Fruit fly (Drosophila melanogaster) whole organism, embryonic: Measurements from ENCODE around the gene Pop4.

Experiments used
- CG10147 ChIP-seq: fragments of 200-800 bp; sonication (Bioruptor generic); optimal IDR thresholded peaks from 2 replicates; lab custom pipeline; 2019; ENCODE audit warnings: missing biosample characterization, mild to moderate bottlenecking, missing genetic modification characterization, moderate library complexity
- CG11247 ChIP-seq: fragments of 200-800 bp; sonication (Bioruptor generic); IDR thresholded peaks from 2 replicates; pipeline ENCODE4 v1.3.6; 2022; ENCODE audit warnings: missing biosample characterization, missing genetic modification characterization
- CG11504 ChIP-seq: fragments of 200-800 bp; sonication (Bioruptor generic); optimal IDR thresholded peaks from 3 replicates; lab custom pipeline; 2019; ENCODE audit warnings: missing biosample characterization, mild to moderate bottlenecking, missing genetic modification characterization, moderate library complexity
- CG14441 ChIP-seq: fragments of 200-800 bp; sonication (Bioruptor generic); IDR thresholded peaks from 2 replicates; pipeline ENCODE4 v1.3.6; 2022; ENCODE audit warnings: missing biosample characterization, missing genetic modification characterization
- CG15479 ChIP-seq: fragments of 200-800 bp; sonication (Bioruptor generic); optimal IDR thresholded peaks from 3 replicates; lab custom pipeline; 2019; ENCODE audit warnings: missing biosample characterization, mild to moderate bottlenecking, missing genetic modification characterization, moderate library complexity
- CG15601 ChIP-seq: fragments of 200-800 bp; sonication (Bioruptor generic); optimal IDR thresholded peaks from 3 replicates; lab custom pipeline; 2019; ENCODE audit warnings: missing biosample characterization, mild to moderate bottlenecking, missing genetic modification characterization, moderate library complexity
- CG2712 ChIP-seq: fragments of 200-800 bp; optimal IDR thresholded peaks from 3 replicates; lab custom pipeline; 2019; ENCODE audit warnings: missing biosample characterization, mild to moderate bottlenecking, missing genetic modification characterization, moderate library complexity
- CG31365 ChIP-seq: fragments of 200-800 bp; sonication (Bioruptor generic); optimal IDR thresholded peaks from 2 replicates; lab custom pipeline; 2018; ENCODE audit warnings: missing biosample characterization, mild to moderate bottlenecking, missing genetic modification characterization
- CG5180 ChIP-seq: fragments of 200-800 bp; sonication (Bioruptor generic); optimal IDR thresholded peaks from 3 replicates; lab custom pipeline; 2017; ENCODE audit warnings: missing biosample characterization, missing genetic modification characterization, mild to moderate bottlenecking, moderate library complexity, missing genetic modification reagents
- CG6175 ChIP-seq: fragments of 200-800 bp; sonication (Bioruptor generic); IDR thresholded peaks from 3 replicates; pipeline ENCODE4 v1.3.6; 2022; ENCODE audit warnings: missing biosample characterization, missing genetic modification characterization
- CG6813 ChIP-seq: fragments of 200-800 bp; sonication (Bioruptor generic); optimal IDR thresholded peaks from 2 replicates; lab custom pipeline; 2017; ENCODE audit warnings: missing biosample characterization, missing genetic modification characterization, mild to moderate bottlenecking, moderate library complexity, missing genetic modification reagents
- Camta ChIP-seq: fragments of 200-800 bp; sonication (Bioruptor generic); optimal IDR thresholded peaks from 2 replicates; lab custom pipeline; 2016; ENCODE audit warnings: missing biosample characterization, missing genetic modification characterization
- D ChIP-seq, 2 experiments: fragments of 200-800 bp in 1 of 2; fragments of >200 bp in 1 of 2; sonication (Bioruptor generic) in 1 of 2; optimal IDR thresholded peaks; 2 replicates in 1 of 2; 3 replicates in 1 of 2; lab custom pipeline; 2017; ENCODE audit warnings: mild to moderate bottlenecking in 1 of 2, missing biosample characterization in 1 of 2, missing genetic modification characterization in 1 of 2, missing genetic modification reagents in 1 of 2
- D19A ChIP-seq: fragments of 200-800 bp; optimal IDR thresholded peaks from 3 replicates; lab custom pipeline; 2019; ENCODE audit warnings: missing biosample characterization, mild to moderate bottlenecking, missing genetic modification characterization, moderate library complexity
- D19B ChIP-seq: fragments of 200-800 bp; sonication (Bioruptor generic); optimal IDR thresholded peaks from 2 replicates; lab custom pipeline; 2017; ENCODE audit warnings: missing biosample characterization, mild to moderate bottlenecking, missing genetic modification characterization
- Deaf1 ChIP-seq: fragments of 200-800 bp; optimal IDR thresholded peaks from 3 replicates; lab custom pipeline; 2019; ENCODE audit warnings: missing biosample characterization, mild to moderate bottlenecking, missing genetic modification characterization, moderate library complexity
- Lpt ChIP-seq: fragments of >200 bp; optimal IDR thresholded peaks from 2 replicates; lab custom pipeline; 2018; ENCODE audit warnings: missing biosample characterization, missing genetic modification characterization
- Med ChIP-seq: fragments of 200-800 bp; sonication (Bioruptor generic); peaks from one replicate; lab custom pipeline; 2016; ENCODE audit warnings: missing biosample characterization, missing genetic modification characterization, mild to moderate bottlenecking, inconsistent platforms, moderate library complexity
- Nf-YA ChIP-seq: fragments of 200-800 bp; sonication (Bioruptor generic); IDR thresholded peaks from 2 replicates; pipeline ENCODE4 v1.3.6; 2022; ENCODE audit warnings: missing biosample characterization, missing genetic modification characterization
- Stat92E ChIP-seq, 3 experiments: fragments of >200 bp in 2 of 3; fragments of 200-800 bp in 1 of 3; sonication (Bioruptor generic) in 1 of 3; optimal IDR thresholded peaks; 2 replicates each; lab custom pipeline; 2017 to 2019; ENCODE audit warnings: missing biosample characterization in 3 of 3, missing genetic modification characterization in 3 of 3, mild to moderate bottlenecking in 1 of 3, moderate library complexity in 1 of 3
- Taf1 ChIP-seq: fragments of 200-800 bp; sonication (Bioruptor generic); IDR thresholded peaks from 2 replicates; pipeline ENCODE4 v1.3.6; 2022; ENCODE audit warnings: missing biosample characterization, missing genetic modification characterization
- ac ChIP-seq: fragments of 200-800 bp; sonication (Bioruptor generic); optimal IDR thresholded peaks from 3 replicates; lab custom pipeline; 2017; ENCODE audit warnings: missing biosample characterization, mild to moderate bottlenecking, missing genetic modification characterization
- br ChIP-seq: fragments of >200 bp; optimal IDR thresholded peaks from 2 replicates; lab custom pipeline; 2017
- cad ChIP-seq: fragments of >200 bp; optimal IDR thresholded peaks from 2 replicates; lab custom pipeline; 2017; ENCODE audit warnings: missing biosample characterization, missing genetic modification characterization
- cg ChIP-seq: fragments of 200-800 bp; sonication (Bioruptor generic); optimal IDR thresholded peaks from 3 replicates; lab custom pipeline; 2019; ENCODE audit warnings: missing biosample characterization, mild to moderate bottlenecking, missing genetic modification characterization, moderate library complexity
- da ChIP-seq: fragments of 200-800 bp; sonication (Bioruptor generic); optimal IDR thresholded peaks from 2 replicates; lab custom pipeline; 2016; ENCODE audit warnings: missing biosample characterization, missing genetic modification characterization
- dan ChIP-seq: fragments of 200-800 bp; sonication (Bioruptor generic); IDR thresholded peaks from 2 replicates; pipeline ENCODE4 v1.3.6; 2022; ENCODE audit warnings: missing biosample characterization, missing genetic modification characterization
- gce ChIP-seq: fragments of 200-800 bp; sonication (Bioruptor generic); IDR thresholded peaks from 3 replicates; pipeline ENCODE4 v1.3.6; 2022; ENCODE audit warnings: missing biosample characterization, missing genetic modification characterization
- gcm ChIP-seq: fragments of 200-800 bp; sonication (Bioruptor generic); optimal IDR thresholded peaks from 2 replicates; lab custom pipeline; 2019; ENCODE audit warnings: missing biosample characterization, mild to moderate bottlenecking, missing genetic modification characterization, moderate library complexity
- gsb-n ChIP-seq: fragments of 200-800 bp; sonication (Bioruptor generic); optimal IDR thresholded peaks from 3 replicates; lab custom pipeline; 2018; ENCODE audit warnings: missing biosample characterization, mild to moderate bottlenecking, missing genetic modification characterization
- inv ChIP-seq: fragments of 200-800 bp; sonication (Bioruptor generic); IDR thresholded peaks from 2 replicates; pipeline ENCODE4 v1.3.6; 2022; ENCODE audit warnings: missing biosample characterization, missing genetic modification characterization; ENCODE audit not compliant: partially characterized antibody
- kah ChIP-seq: fragments of 200-800 bp; sonication (Bioruptor generic); optimal IDR thresholded peaks from 2 replicates; lab custom pipeline; 2018; ENCODE audit warnings: missing biosample characterization, mild to moderate bottlenecking, missing genetic modification characterization
- kni ChIP-seq: fragments of 200-800 bp; sonication (Bioruptor generic); optimal IDR thresholded peaks from 3 replicates; lab custom pipeline; 2017; ENCODE audit warnings: mild to moderate bottlenecking, missing biosample characterization, missing genetic modification reagents, missing genetic modification characterization
- nerfin-1 ChIP-seq: fragments of 200-800 bp; sonication (Bioruptor generic); optimal IDR thresholded peaks from 3 replicates; lab custom pipeline; 2019; ENCODE audit warnings: missing biosample characterization, mild to moderate bottlenecking, missing genetic modification characterization, moderate library complexity
- nom ChIP-seq: fragments of 200-800 bp; sonication (Bioruptor generic); optimal IDR thresholded peaks from 2 replicates; lab custom pipeline; 2017; ENCODE audit warnings: missing biosample characterization, missing genetic modification characterization, mild to moderate bottlenecking, moderate library complexity, missing genetic modification reagents
- oc ChIP-seq: fragments of 200-800 bp; sonication (Bioruptor generic); optimal IDR thresholded peaks from 2 replicates; lab custom pipeline; 2018; ENCODE audit warnings: missing biosample characterization, mild to moderate bottlenecking, missing genetic modification characterization, moderate library complexity
- pros ChIP-seq: fragments of 200-800 bp; sonication (Bioruptor generic); optimal IDR thresholded peaks from 3 replicates; lab custom pipeline; 2019; ENCODE audit warnings: missing biosample characterization, mild to moderate bottlenecking, missing genetic modification characterization, moderate library complexity
- sens ChIP-seq: fragments of 200-800 bp; sonication (Bioruptor generic); peaks from one replicate; lab custom pipeline; 2016; ENCODE audit warnings: missing biosample characterization, missing genetic modification characterization
- so ChIP-seq: fragments of 200-800 bp; sonication (Bioruptor generic); IDR thresholded peaks from 3 replicates; pipeline ENCODE4 v1.3.6; 2022; ENCODE audit warnings: missing biosample characterization, missing genetic modification characterization
- sob ChIP-seq: fragments of 200-800 bp; sonication (Bioruptor generic); IDR thresholded peaks from 2 replicates; pipeline ENCODE4 v1.3.6; 2022; ENCODE audit warnings: missing biosample characterization, missing genetic modification characterization
- sqz ChIP-seq: fragments of 200-800 bp; sonication (Bioruptor generic); optimal IDR thresholded peaks from 3 replicates; lab custom pipeline; 2018; ENCODE audit warnings: missing biosample characterization, mild to moderate bottlenecking, missing genetic modification characterization
- tll ChIP-seq, 2 experiments: fragments of 200-800 bp in 1 of 2; fragments of >200 bp in 1 of 2; sonication (Bioruptor generic) in 1 of 2; optimal IDR thresholded peaks; 2 replicates each; lab custom pipeline; 2017 to 2019; ENCODE audit warnings: missing biosample characterization in 2 of 2, missing genetic modification characterization in 2 of 2, mild to moderate bottlenecking in 1 of 2, moderate library complexity in 1 of 2
- twi ChIP-seq: fragments of 200-800 bp; optimal IDR thresholded peaks from 2 replicates; lab custom pipeline; 2019; ENCODE audit warnings: missing biosample characterization, mild to moderate bottlenecking, missing genetic modification characterization, moderate library complexity

The Pop4 gene

DNA sequence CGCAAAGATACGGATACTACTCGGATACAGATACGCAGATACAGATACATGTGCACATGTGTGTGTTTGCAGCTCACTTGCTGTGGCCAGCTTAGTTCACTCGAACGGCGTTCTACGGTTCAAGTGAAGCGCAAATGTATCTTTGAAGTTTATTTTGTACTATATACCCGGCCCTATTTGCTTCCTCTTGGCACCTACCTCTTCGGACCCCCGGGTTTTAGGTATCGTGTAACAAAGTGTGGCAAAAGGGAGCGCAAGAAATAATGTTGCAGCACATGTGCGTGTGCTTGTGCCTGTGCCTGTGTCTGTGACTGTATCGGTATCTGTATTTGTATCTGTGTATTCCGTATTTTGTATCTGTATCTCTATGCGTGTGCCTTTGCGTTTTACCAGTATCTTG, 10.0 kb upstream of the Pop4 start (continued):
- no peak for TF ChIP-seq sob
- TF ChIP-seq so (GFP tag; lab: Robert Waterston, UW) = no peak
- TF ChIP-seq gce (GFP tag; lab: Robert Waterston, UW) = no peak
- no peak for TF ChIP-seq CG6813 (GFP tag; lab: Kevin White, UChicago)
- TF ChIP-seq CG14441 (GFP tag; lab: Robert Waterston, UW) = no peak

DNA sequence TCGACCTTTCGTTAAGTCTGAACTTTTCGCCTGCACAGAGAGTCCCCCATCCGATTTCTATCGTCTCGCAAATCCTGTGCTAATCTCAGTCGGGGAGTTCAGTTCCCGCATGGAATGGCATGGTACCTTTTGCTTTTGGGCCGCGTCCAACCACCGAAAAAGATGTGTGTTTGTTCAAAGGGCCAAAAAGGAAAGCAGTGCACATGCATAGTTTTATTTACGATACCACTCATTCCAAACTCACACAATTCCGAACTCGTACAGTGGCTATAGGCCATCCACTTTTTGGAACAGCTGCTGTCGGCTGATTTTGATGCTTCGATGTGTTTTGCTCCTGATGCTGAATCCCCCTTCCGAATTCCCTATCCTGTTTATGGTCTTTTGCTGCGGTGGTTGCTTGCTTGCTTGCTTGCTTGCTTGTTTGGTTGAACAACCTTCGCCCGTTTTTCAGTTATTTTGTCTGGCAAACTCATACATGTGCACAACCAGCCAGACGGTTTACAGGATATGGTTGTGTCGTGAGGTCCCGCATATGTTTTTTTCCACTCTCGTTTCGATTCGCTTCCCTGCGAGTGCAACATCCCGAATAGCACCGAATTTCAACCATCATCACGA, 6.3 kb upstream of the Pop4 start:
- TF ChIP-seq cg = peak; percentile 34
- TF ChIP-seq D19A (tag; lab: Kevin White, UChicago) = peak; percentile 12
- TF ChIP-seq CG5180 (GFP tag; lab: Kevin White, UChicago) = peak; percentile 8
- TF ChIP-seq pros (GFP tag; lab: Kevin White, UChicago) = peak; percentile 93
- no peak for TF ChIP-seq CG10147 (GFP tag; lab: Kevin White, UChicago)
- peak; percentile 4 for TF ChIP-seq CG15479 (GFP tag; lab: Kevin White, UChicago)
- peak; percentile 2 for TF ChIP-seq CG15601 (tag; lab: Kevin White, UChicago)
- TF ChIP-seq D (optimal IDR thresholded peaks at IDR 0.05; lab: Kevin White, UChicago) = peak; percentile 77
- no peak for TF ChIP-seq D (GFP tag; optimal IDR thresholded peaks at IDR 0.05; lab: Kevin White, UChicago)
- peak; percentile 21 for TF ChIP-seq da
- peak; percentile 6 for TF ChIP-seq Deaf1 (tag; lab: Kevin White, UChicago)
- peak; percentile 4 for TF ChIP-seq gcm
- no peak for TF ChIP-seq br (lab: Kevin White, UChicago)
- TF ChIP-seq nerfin-1 (tag; lab: Kevin White, UChicago) = peak; percentile 38
- peak; percentile 39 for TF ChIP-seq CG31365 (tag; lab: Kevin White, UChicago)
- peak; percentile 1 for TF ChIP-seq CG2712 (tag; lab: Kevin White, UChicago)
- TF ChIP-seq oc = peak; percentile 52
- TF ChIP-seq sens (GFP tag; lab: Kevin White, UChicago) = peak; percentile 72
- TF ChIP-seq CG11247 (GFP tag; lab: Robert Waterston, UW) = no peak
- TF ChIP-seq CG11504 = no peak
- TF ChIP-seq dan (GFP tag; lab: Robert Waterston, UW) = no peak
- peak; percentile 37 for TF ChIP-seq D19B (GFP tag; lab: Kevin White, UChicago)
- peak; percentile 76 for TF ChIP-seq kni (GFP tag; lab: Kevin White, UChicago)
- no peak for TF ChIP-seq inv
- peak; percentile 35 for TF ChIP-seq ac (GFP tag; lab: Kevin White, UChicago)
- TF ChIP-seq gsb-n (tag; lab: Kevin White, UChicago) = peak; percentile 73
- peak; percentile 34 for TF ChIP-seq cad (GFP tag; lab: Kevin White, UChicago)
- TF ChIP-seq kah (GFP tag; lab: Kevin White, UChicago) = peak; percentile 5
- TF ChIP-seq sqz (GFP tag; lab: Kevin White, UChicago) = peak; percentile 20
- peak; percentile 77 for TF ChIP-seq twi (tag; lab: Kevin White, UChicago)
- peak; percentile 28 for TF ChIP-seq Med (GFP tag; lab: Kevin White, UChicago)

DNA sequence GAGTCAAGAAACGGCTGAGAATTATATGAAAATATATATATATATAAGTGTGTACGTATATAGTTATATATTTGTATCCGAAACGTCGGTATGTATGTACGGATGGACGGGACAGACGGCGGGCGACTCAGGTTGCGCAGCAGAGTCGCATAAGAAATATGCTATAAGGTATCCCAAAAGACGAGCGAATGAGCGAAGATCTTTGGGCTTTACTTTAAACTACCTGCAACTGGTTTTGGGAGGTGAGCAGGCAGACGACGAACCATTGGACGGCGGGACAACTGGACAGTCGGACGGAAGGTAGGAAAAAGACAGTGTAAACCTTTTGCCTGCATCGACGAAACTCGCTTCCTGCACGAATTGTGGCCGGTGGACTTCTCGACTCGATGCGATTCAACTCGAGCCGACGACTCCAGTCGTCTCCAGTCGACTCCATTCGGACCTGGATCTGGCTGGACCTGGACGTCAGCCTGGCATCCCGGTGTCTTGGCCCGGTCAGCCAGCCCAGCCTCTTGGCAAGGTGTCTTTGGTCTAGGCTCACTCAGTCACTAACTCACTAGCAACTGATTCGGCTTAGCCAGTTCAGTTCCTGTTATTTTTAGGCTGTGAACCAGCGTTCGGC, 5.3 kb upstream of the Pop4 start:
- TF ChIP-seq Nf-YA (GFP tag; lab: Robert Waterston, UW) (no peak), nom (GFP tag; lab: Kevin White, UChicago) (peak; percentile 33), pros (GFP tag; lab: Kevin White, UChicago) (peak; percentile 79), Taf1 (GFP tag; lab: Robert Waterston, UW) (no peak), kni (GFP tag; lab: Kevin White, UChicago) (peak; percentile 46), CG6175 (no peak), Med (GFP tag; lab: Kevin White, UChicago) (peak; percentile 27), Stat92E (GFP tag; optimal IDR thresholded peaks at IDR 0.05; lab: Kevin White, UChicago) (peak in 1 of 3 experiments; percentile 24), Camta (GFP tag; lab: Kevin White, UChicago) (no peak), CG15479 (GFP tag; lab: Kevin White, UChicago) (peak; percentile 72), tll (GFP tag; optimal IDR thresholded peaks at IDR 0.05; lab: Kevin White, UChicago) (peak in 1 of 2 experiments; percentile 91), Lpt (peak; percentile 22)
